Fruit fly (Drosophila melanogaster) Kc167 (cell line): Measurements from ENCODE around the gene Sxl.

Experiments
- Myc ChIP-seq: fragments of >200 bp; optimal IDR thresholded peaks from 2 replicates; lab custom pipeline; 2017; ENCODE audit warnings: missing external identifiers
- Sin3A ChIP-seq: fragments of >200 bp; optimal IDR thresholded peaks from 2 replicates; lab custom pipeline; 2018; ENCODE audit warnings: missing external identifiers
- h ChIP-seq: fragments of >200 bp; optimal IDR thresholded peaks from 3 replicates; lab custom pipeline; 2018; ENCODE audit warnings: missing external identifiers
- insv ChIP-seq: fragments of >200 bp; optimal IDR thresholded peaks from 3 replicates; lab custom pipeline; 2018; ENCODE audit warnings: missing external identifiers
- psq ChIP-seq: fragments of >200 bp; optimal IDR thresholded peaks from 2 replicates; lab custom pipeline; 2017; ENCODE audit warnings: missing external identifiers
- ttk ChIP-seq: sonication (Bioruptor generic); optimal IDR thresholded peaks from 2 replicates; lab custom pipeline; 2017; ENCODE audit warnings: missing external identifiers

Gene Sxl

DNA sequence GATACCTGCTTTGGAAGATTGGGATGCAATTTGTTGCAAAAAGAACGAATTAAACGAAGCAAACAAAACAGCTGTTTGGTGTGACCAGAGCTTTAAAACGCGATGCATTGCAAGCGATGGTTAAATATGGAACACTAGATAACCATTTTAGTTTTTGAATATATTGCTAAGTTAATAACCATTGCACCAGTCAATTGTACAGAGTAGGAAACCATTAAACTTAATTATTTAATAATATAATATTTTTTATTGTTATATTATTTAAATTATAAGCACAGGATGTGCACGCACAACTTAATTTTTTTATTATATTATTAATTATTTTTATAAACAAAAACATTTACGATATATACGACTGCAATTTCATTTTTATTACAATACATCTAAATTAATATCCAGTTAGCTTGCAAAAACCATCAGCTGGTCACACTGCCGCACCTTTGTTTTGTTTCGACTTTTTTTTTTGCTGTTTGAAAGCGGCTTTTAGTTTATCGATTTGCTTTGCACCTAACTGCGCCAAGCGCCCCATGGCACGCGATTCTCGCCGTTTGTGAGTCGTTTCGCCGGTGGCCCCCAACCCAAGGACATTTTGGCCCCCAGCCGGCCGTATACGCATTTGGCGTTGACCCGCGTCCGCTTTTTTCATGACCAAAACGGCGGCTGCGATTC, 6.7 kb upstream of the Sxl start, which contains the start of the genes CG4617 and CG8300:
Gene CG4617 (minus strand): TSS at position 92 of the 669 bp plus-strand sequence.
Gene CG8300 (plus strand): TSS at position 486 of the 669 bp plus-strand sequence.
- TF ChIP-seq insv (lab: Kevin White, UChicago), result no peak

DNA sequence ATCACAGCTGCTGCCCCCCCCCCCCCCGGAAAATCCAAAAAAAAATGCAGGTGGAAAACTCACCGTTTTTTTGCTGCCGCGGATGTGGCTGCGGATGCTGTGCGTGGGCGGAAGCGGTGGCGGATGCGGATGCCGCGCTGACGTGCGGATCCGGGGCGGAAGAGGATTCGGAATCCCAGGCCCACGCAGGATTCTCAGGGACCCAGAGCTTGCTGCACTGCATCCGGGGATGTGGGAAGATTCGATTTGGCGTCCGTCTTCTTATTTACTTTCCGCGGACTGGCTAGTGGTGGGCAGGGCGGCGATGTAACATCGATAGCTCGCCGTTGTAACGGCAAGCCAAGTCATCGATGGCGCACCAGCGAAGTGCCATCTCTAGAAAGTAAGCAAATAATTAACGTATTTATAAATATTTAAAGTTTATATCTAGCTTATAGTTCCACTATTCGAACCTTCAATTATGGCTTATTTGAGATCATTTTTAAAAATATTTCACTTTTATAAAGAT, 4.2 kb upstream of the Sxl start, which contains the start of gene CG4615:
Gene CG4615 (minus strand): TSS at position 288 of the 508 bp plus-strand sequence.
- TF ChIP-seq Myc (lab: Kevin White, UChicago) (no peak), h (no peak), Sin3A (no peak), ttk (no peak), insv (lab: Kevin White, UChicago) (no peak), psq (lab: Kevin White, UChicago) (no peak)

DNA sequence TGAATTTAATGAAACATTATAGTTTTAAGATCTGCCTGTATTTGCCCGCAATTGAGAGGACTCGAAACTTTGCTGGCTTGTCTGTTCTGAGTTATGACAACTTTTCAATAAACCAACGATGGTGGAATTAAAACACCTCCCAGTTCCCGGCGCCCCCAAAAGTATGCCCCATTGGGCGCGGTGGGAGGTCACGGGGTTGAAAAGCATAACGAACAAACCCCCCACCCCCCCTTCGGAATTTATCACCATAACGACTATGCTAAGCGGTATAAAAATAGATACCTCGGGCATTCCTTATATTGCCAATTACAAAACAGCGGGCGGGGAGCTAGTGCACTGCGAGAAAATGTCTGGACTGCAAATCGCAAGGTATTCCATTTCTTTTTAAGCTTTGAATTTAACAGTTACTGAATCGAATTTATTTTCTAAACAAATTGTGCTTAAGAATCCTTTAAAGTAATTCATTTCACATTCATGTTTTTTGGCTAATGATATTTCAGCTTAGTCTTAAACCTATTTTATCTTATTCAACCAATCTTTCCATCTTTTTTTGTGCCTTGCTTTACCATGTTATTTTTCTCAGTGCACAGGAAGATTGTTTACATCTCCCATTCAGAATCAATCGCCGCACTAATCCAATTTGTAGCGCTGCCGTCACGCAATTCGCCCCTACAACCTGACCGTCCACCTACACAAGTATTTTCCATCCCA, 3.6 kb upstream of the Sxl start:
- TF ChIP-seq psq (lab: Kevin White, UChicago) (no peak), Myc (lab: Kevin White, UChicago) (no peak), ttk (no peak), insv (lab: Kevin White, UChicago) (no peak), h (no peak), Sin3A (no peak)

DNA sequence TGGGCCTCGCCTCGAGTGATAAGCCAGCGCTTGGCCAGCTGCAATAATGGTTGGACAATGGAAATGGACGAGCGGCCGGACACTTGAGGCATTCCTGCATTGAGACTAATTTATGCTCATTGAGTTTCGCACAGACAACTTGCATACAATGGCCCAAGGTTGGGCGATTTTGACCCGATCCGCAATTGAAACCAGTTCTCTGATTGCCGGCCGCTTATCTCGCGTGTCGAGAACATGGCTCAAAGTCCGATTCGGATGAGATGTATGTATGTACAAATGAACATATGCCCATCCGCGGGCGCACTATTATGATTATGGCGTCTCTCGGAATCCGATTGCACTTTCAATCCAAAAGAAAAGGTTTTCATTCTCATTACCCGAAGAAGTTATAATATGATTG, 2.8 kb upstream of the Sxl start:
- TF ChIP-seq psq (lab: Kevin White, UChicago) (no peak), h (no peak), Myc (lab: Kevin White, UChicago) (no peak), Sin3A (no peak), insv (lab: Kevin White, UChicago) (no peak), ttk (no peak)

DNA sequence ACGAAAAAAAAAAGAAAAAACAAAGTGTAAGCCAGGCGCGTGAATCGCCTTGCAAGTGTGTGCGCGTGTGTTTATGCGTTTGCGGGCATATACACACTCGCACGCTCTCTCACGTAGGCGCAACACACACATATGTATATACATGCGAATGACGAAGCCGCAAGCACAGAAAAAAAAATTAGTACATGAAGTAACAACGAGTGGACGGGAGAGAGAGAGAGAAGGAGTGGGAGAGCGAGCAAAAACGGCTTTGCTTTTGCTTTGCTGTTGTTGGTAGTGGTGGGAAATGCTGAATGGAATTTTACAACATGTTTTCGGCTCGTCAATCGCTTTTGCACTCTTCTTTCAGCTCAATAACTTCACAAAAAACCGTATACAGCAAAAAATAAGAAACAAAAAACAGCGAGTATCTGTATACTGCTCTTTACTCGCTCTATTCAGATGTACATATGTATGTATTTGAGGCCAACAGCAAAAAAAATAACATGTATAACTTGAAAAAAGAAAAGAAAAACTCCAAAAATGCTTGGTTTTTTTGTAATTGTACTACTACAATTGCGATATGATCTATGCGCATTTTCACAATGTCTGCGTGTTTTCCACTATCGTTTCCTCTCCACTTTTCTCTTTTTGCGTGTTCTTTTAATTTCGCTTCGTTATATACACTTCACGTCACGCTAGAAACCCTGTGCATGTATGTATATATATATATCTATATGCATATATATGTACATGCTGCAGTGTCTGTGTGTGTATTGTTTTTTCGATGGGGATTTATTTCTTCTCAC, 588 bp downstream of the Sxl start:
- TF ChIP-seq Sin3A (no peak), ttk (no peak), insv (lab: Kevin White, UChicago) (no peak), Myc (lab: Kevin White, UChicago) (no peak), psq (lab: Kevin White, UChicago) (no peak), h (no peak)

DNA sequence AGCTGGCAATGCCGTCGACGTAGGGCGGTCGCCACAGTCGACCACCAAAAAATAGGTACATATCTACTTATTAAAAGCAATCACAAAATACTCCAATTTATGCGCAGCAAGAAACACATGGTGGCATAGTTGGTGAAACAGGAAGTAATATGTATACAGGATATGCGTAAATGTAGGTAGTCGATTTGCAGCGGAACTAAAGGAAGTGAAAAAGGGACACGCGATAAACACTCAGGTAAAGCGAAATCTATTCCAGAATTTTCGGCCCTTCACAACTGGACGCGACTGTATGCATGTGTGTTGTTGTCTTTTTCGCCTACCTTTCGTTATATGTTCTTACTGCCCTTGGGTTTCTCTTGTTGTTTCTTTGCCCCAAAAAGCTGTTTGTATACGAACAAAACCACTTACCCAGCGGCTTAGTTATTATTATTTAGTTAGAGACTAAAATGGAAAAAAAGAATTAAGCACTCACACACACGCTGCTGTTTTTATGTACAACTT, 1.3 kb downstream of the Sxl start:
- TF ChIP-seq Sin3A, result no peak
- no peak for TF ChIP-seq insv (lab: Kevin White, UChicago)
- no peak for TF ChIP-seq psq (lab: Kevin White, UChicago)
- TF ChIP-seq h, result no peak
- no peak for TF ChIP-seq ttk
- no peak for TF ChIP-seq Myc (lab: Kevin White, UChicago)

DNA sequence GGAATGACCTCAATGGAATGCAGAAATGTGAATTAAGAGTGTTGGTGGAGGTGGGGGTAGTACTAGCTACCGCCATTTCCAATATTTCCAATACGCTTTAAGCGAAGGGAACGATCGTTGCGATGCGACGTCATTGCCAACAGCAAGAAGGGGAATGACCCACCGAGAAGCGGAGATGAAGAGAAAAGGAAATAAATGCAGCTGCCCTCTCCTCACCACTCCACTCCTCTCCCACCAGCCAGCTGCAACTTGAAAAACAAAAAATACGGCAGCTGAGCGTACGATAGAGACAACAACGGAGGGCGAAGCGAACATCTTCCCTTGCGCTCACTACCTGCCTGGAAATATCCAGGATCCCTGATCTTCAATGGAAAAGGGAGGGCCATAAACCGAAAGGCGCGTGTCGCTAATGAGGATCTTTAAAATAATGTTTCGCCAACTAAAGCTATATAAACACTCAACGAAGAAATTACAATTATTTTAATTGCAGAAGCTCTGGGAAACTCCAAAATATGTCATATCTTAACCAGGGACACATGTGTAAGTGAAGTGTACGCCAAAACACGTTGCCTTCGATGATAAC, 1.9 kb downstream of the Sxl start:
- no peak for TF ChIP-seq Sin3A
- no peak for TF ChIP-seq ttk
- no peak for TF ChIP-seq psq (lab: Kevin White, UChicago)
- TF ChIP-seq Myc (lab: Kevin White, UChicago), result no peak
- no peak for TF ChIP-seq insv (lab: Kevin White, UChicago)

DNA sequence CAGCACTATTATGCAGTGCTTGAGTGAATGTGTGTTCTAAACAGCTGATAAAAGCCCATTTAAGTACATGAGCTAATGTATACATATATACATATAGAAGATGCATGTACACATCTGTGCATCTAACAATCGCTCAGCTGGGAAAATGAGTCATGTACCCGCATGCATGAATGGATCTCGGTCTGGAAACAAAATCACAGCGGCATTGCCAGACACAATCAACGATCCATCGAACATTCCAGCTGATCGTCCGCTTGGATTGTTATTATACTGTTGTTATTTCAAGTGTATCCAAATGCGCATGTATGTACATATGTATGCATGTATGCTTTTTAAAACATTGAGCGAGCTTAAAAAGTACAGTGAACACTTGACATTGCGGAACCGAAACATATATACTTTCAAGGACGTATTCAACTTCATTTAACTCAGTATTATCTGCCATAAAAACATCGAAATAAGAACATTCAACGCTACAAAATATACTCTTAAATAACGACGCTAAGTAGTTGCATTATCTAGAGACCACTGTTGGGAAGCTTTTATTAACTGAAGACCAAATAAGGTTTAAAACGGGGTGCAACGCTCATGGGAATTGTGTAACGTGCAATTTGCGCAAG, 2.5 kb downstream of the Sxl start:
- TF ChIP-seq Sin3A (no peak), h (no peak), insv (lab: Kevin White, UChicago) (no peak), Myc (lab: Kevin White, UChicago) (no peak)

DNA sequence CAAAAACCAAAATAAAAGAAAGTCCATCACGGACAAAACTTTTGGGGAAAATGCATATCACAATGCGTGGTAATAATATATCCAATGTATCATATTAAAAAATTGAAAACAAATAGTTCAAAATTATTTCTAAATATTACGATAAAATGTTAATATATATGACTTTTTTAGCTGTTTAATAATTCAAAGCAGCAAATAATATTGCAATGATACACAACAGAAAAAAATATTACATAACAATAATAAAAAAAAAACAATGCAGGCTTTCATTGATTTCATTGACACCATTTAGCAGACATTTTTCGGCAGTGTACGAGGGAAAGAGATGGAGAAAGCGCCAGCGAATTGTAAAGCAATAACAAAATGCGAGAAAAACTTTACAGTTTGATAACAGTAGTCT, 3.0 kb downstream of the Sxl start:
- no peak for TF ChIP-seq Myc (lab: Kevin White, UChicago)
- no peak for TF ChIP-seq psq (lab: Kevin White, UChicago)
- TF ChIP-seq Sin3A, result no peak
- no peak for TF ChIP-seq insv (lab: Kevin White, UChicago)
- no peak for TF ChIP-seq h
- no peak for TF ChIP-seq ttk

DNA sequence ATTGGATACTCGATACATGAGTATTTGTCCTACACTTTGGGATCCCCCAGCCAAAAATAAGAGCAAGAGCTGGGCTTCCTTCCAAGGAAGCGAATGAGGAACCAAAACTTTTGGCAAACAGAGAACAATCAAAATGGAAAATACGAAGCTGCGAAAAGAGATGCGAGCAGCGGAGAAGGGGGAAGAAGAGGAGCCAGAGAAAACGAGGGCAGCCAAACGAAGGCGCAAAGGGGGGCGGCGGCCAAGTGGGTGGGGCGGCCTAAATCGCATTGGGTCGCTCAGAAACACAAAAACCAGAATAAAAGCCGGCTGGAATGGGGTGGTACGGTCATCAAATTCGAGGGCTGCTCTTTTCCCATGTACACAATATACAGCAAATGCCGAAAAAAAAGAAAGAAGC, 3.7 kb downstream of the Sxl start:
- TF ChIP-seq Myc (lab: Kevin White, UChicago) (no peak), Sin3A (no peak), h (no peak), insv (lab: Kevin White, UChicago) (no peak), ttk (no peak), psq (lab: Kevin White, UChicago) (no peak)

DNA sequence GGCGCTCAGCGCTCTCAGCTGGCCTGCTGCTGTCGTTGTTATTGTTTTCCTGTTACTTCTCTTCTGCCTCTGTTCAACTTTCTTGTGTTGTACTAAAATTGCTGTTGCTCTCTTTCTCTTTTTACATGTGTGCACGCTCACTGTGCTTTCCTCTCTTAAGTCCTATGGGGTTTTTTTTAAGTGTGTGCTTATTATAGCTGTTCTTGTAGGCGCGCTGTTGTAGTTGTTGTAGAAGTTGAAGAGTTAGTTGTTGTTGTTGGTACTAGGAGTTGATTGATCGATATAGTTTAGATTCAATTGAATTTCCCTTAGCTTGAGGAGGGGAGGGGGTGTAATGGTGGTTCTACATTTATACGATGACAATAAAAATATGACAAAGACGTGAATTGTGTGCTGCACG, 5.9 kb downstream of the Sxl start:
- TF ChIP-seq ttk, result no peak
- no peak for TF ChIP-seq psq (lab: Kevin White, UChicago)
- no peak for TF ChIP-seq insv (lab: Kevin White, UChicago)
- TF ChIP-seq Myc (lab: Kevin White, UChicago), result no peak
- TF ChIP-seq Sin3A, result no peak
- no peak for TF ChIP-seq h
